Fruit fly (Drosophila melanogaster) whole organism, pupa: ENCODE data around the gene CG14391.

ENCODE experiments used
- CG12605 ChIP-seq: fragments of 200-800 bp; sonication (Bioruptor generic); IDR thresholded peaks from 2 replicates; pipeline ENCODE4 v1.3.6; 2022; ENCODE audit warnings: missing biosample characterization, missing genetic modification characterization
- CG17806 ChIP-seq: fragments of 200-800 bp; sonication (Bioruptor generic); optimal IDR thresholded peaks from 2 replicates; lab custom pipeline; 2018; ENCODE audit warnings: missing biosample characterization, mild to moderate bottlenecking, missing genetic modification characterization, moderate library complexity
- CG32121 ChIP-seq: fragments of 200-800 bp; sonication (Bioruptor generic); IDR thresholded peaks from 2 replicates; pipeline ENCODE4 v1.3.6; 2022; ENCODE audit warnings: missing biosample characterization, missing genetic modification characterization
- CG8301 ChIP-seq: fragments of 200-800 bp; sonication (Bioruptor generic); optimal IDR thresholded peaks from 2 replicates; lab custom pipeline; 2018; ENCODE audit warnings: missing biosample characterization, mild to moderate bottlenecking, missing genetic modification characterization
- CG9948 ChIP-seq: fragments of 200-800 bp; sonication (Bioruptor generic); optimal IDR thresholded peaks from 2 replicates; lab custom pipeline; 2018; ENCODE audit warnings: missing biosample characterization, mild to moderate bottlenecking, missing genetic modification characterization, moderate library complexity
- D1 ChIP-seq: fragments of 200-800 bp; sonication (Bioruptor generic); optimal IDR thresholded peaks from 2 replicates; lab custom pipeline; 2018; ENCODE audit warnings: missing biosample characterization, mild to moderate bottlenecking, missing genetic modification characterization, moderate library complexity
- EcR ChIP-seq: fragments of 200-800 bp; sonication (Bioruptor generic); optimal IDR thresholded peaks from 3 replicates; lab custom pipeline; 2019; ENCODE audit warnings: missing biosample characterization, missing genetic modification characterization, mild to moderate bottlenecking, moderate library complexity, missing genetic modification reagents
- Pif1A ChIP-seq: fragments of 200-800 bp; sonication (Bioruptor generic); optimal IDR thresholded peaks from 3 replicates; lab custom pipeline; 2016; ENCODE audit warnings: missing biosample characterization, missing genetic modification characterization
- rn ChIP-seq: fragments of 200-800 bp; sonication (Bioruptor generic); IDR thresholded peaks from 2 replicates; pipeline ENCODE4 v1.3.6; 2022; ENCODE audit warnings: missing biosample characterization, missing genetic modification characterization

- TF ChIP-seq CG8301 (no peak), CG12605 (GFP tag; lab: Robert Waterston, UW) (no peak), Pif1A (GFP tag; lab: Kevin White, UChicago) (no peak), CG32121 (GFP tag; lab: Robert Waterston, UW) (no peak), CG9948 (tag; lab: Kevin White, UChicago) (no peak), D1 (tag; lab: Kevin White, UChicago) (no peak), rn (GFP tag; lab: Robert Waterston, UW) (no peak), EcR (no peak), CG17806 (tag; lab: Kevin White, UChicago) (no peak)
Observed at dm6 chr3R:12698363-12698762, 3.7 kb upstream of the CG14391 start.
